Comparison of ENCODE assay signal across 5 fruit fly cellular contexts in genomic region chr3R:5422123-5422522, dm6.
A peak's percentile ranks its signal among the peaks of the same experiment; 100 is the strongest.
TF ChIP-seq lines count a peak whose summit lies in the region.

No protein-coding gene starts in this region.

- TF ChIP-seq CTCF in whole organism, embryonic (GFP tag; optimal IDR thresholded peaks at IDR 0.05; lab: Kevin White, UChicago): no peak

TF ChIP-seq in whole organism, adult, 20 proteins besides CTCF, POLR2A, EP300 and RAD21:
- peak; percentile 60 for TF ChIP-seq kay (GFP tag; lab: Kevin White, UChicago; ENCODE audit: borderline replicate concordance)
- TF ChIP-seq CG11617 (GFP tag; optimal IDR thresholded peaks at IDR 0.05; lab: Kevin White, UChicago): no peak
TF ChIP-seq in whole organism, adult: peak in this region for 1.

TF ChIP-seq in whole organism, embryonic, 481 proteins besides CTCF, POLR2A, EP300 and RAD21 (continues in another document):
- no peak for TF ChIP-seq CG14441 (GFP tag; IDR thresholded peaks at IDR 0.05; lab: Robert Waterston, UW)
- no peak for TF ChIP-seq gt (GFP tag; IDR thresholded peaks at IDR 0.05; lab: Robert Waterston, UW)
- peak; percentile 25 for TF ChIP-seq CG2678 (tag; optimal IDR thresholded peaks at IDR 0.05; lab: Kevin White, UChicago)
- no peak for TF ChIP-seq CG7556 (GFP tag; optimal IDR thresholded peaks at IDR 0.05; lab: Kevin White, UChicago)
- TF ChIP-seq nau (GFP tag; optimal IDR thresholded peaks at IDR 0.05; lab: Kevin White, UChicago): no peak
- TF ChIP-seq usp (GFP tag; optimal IDR thresholded peaks at IDR 0.05; lab: Kevin White, UChicago): no peak
- peak; percentile 26 for TF ChIP-seq lab (GFP tag; optimal IDR thresholded peaks at IDR 0.05; lab: Kevin White, UChicago)
- no peak for TF ChIP-seq btn (GFP tag; optimal IDR thresholded peaks at IDR 0.05; lab: Kevin White, UChicago)
- no peak for TF ChIP-seq tin (GFP tag; optimal IDR thresholded peaks at IDR 0.05; lab: Kevin White, UChicago)
- TF ChIP-seq Fer1 (GFP tag; optimal IDR thresholded peaks at IDR 0.05; lab: Kevin White, UChicago): peak; percentile 27
- TF ChIP-seq dmrt99B (tag; optimal IDR thresholded peaks at IDR 0.05; lab: Kevin White, UChicago): peak; percentile 37
- TF ChIP-seq fu2 (GFP tag; optimal IDR thresholded peaks at IDR 0.05; lab: Kevin White, UChicago): no peak
- no peak for TF ChIP-seq sima (GFP tag; optimal IDR thresholded peaks at IDR 0.05; lab: Kevin White, UChicago)
- TF ChIP-seq Awh (GFP tag; IDR thresholded peaks at IDR 0.05; lab: Robert Waterston, UW): no peak
- TF ChIP-seq CG1792 (GFP tag; optimal IDR thresholded peaks at IDR 0.05; lab: Kevin White, UChicago): no peak
- TF ChIP-seq lov (optimal IDR thresholded peaks at IDR 0.05; lab: Kevin White, UChicago): no peak
- no peak for TF ChIP-seq lov (GFP tag; IDR thresholded peaks at IDR 0.05; lab: Robert Waterston, UW)
- TF ChIP-seq CG6689 (GFP tag; IDR thresholded peaks at IDR 0.05; lab: Robert Waterston, UW): 0 out of 2 replicates have a peak, but pooled peaks have one; percentile 15
- TF ChIP-seq ara (GFP tag; IDR thresholded peaks at IDR 0.05; lab: Robert Waterston, UW): no peak; the same call in 1 of the 2 replicates
- TF ChIP-seq psq (GFP tag; optimal IDR thresholded peaks at IDR 0.05; lab: Kevin White, UChicago): no peak
- TF ChIP-seq NFAT (GFP tag; IDR thresholded peaks at IDR 0.05; lab: Robert Waterston, UW): 0 out of 2 replicates have a peak, but pooled peaks have one; percentile 20
- peak; percentile 28; the same call in 1 of the 2 replicates for TF ChIP-seq Ptx1 (GFP tag; IDR thresholded peaks at IDR 0.05; lab: Robert Waterston, UW)

TF ChIP-seq in whole organism, prepupa, 60 proteins besides CTCF, POLR2A, EP300 and RAD21 (continues in another document):
- TF ChIP-seq CG10631 (GFP tag; optimal IDR thresholded peaks at IDR 0.05; lab: Kevin White, UChicago): no peak
- TF ChIP-seq CG8119 (GFP tag; IDR thresholded peaks at IDR 0.05; lab: Robert Waterston, UW): peak; percentile 51; the same call in 1 of the 3 replicates
- no peak; the same call in 2 of the 3 replicates for TF ChIP-seq CG6163 (GFP tag; IDR thresholded peaks at IDR 0.05; lab: Robert Waterston, UW)
- no peak for TF ChIP-seq salr (GFP tag; optimal IDR thresholded peaks at IDR 0.05; lab: Kevin White, UChicago)
- TF ChIP-seq CG11902 (GFP tag; optimal IDR thresholded peaks at IDR 0.05; lab: Kevin White, UChicago): no peak
- peak; percentile 8 for TF ChIP-seq CG34406 (GFP tag; optimal IDR thresholded peaks at IDR 0.05; lab: Kevin White, UChicago)
- TF ChIP-seq Ets96B (tag; optimal IDR thresholded peaks at IDR 0.05; lab: Kevin White, UChicago): no peak
- no peak for TF ChIP-seq CG16779 (tag; optimal IDR thresholded peaks at IDR 0.05; lab: Kevin White, UChicago)
- TF ChIP-seq Eip75B (GFP tag; optimal IDR thresholded peaks at IDR 0.05; lab: Kevin White, UChicago): no peak
- no peak for TF ChIP-seq CG6854 (GFP tag; optimal IDR thresholded peaks at IDR 0.05; lab: Kevin White, UChicago)
- TF ChIP-seq net (GFP tag; optimal IDR thresholded peaks at IDR 0.05; lab: Kevin White, UChicago): no peak
- TF ChIP-seq Lpt (GFP tag; optimal IDR thresholded peaks at IDR 0.05; lab: Kevin White, UChicago): no peak
- TF ChIP-seq CG1621 (tag; optimal IDR thresholded peaks at IDR 0.05; lab: Kevin White, UChicago): no peak
- peak; percentile 16 for TF ChIP-seq Smox (GFP tag; optimal IDR thresholded peaks at IDR 0.05; lab: Kevin White, UChicago)
- no peak for TF ChIP-seq Blimp-1 (GFP tag; optimal IDR thresholded peaks at IDR 0.05; lab: Kevin White, UChicago)
- TF ChIP-seq fkh (GFP tag; optimal IDR thresholded peaks at IDR 0.05; lab: Kevin White, UChicago): no peak
- TF ChIP-seq CG31627 (GFP tag; optimal IDR thresholded peaks at IDR 0.05; lab: Kevin White, UChicago): no peak
- TF ChIP-seq achi (GFP tag; optimal IDR thresholded peaks at IDR 0.05; lab: Kevin White, UChicago): peak; percentile 26
- TF ChIP-seq ss (GFP tag; optimal IDR thresholded peaks at IDR 0.05; lab: Kevin White, UChicago): no peak
- TF ChIP-seq CG9139 (GFP tag; optimal IDR thresholded peaks at IDR 0.05; lab: Kevin White, UChicago): no peak
- peak; percentile 56; the same call in 1 of the 3 replicates for TF ChIP-seq eg (GFP tag; IDR thresholded peaks at IDR 0.05; lab: Robert Waterston, UW)
- TF ChIP-seq Eip78C (GFP tag; lab: Kevin White, UChicago): peak; percentile 75
- peak; percentile 31 for TF ChIP-seq pdm3 (GFP tag; optimal IDR thresholded peaks at IDR 0.05; lab: Kevin White, UChicago)
- TF ChIP-seq cyc (GFP tag; optimal IDR thresholded peaks at IDR 0.05; lab: Kevin White, UChicago): no peak

TF ChIP-seq in whole organism, pupa, 21 proteins besides CTCF, POLR2A, EP300 and RAD21:
- no peak for TF ChIP-seq CG34367 (tag; optimal IDR thresholded peaks at IDR 0.05; lab: Kevin White, UChicago)
- TF ChIP-seq EcR (GFP tag; optimal IDR thresholded peaks at IDR 0.05; lab: Kevin White, UChicago): no peak
- peak; percentile 3 for TF ChIP-seq CG8159 (tag; optimal IDR thresholded peaks at IDR 0.05; lab: Kevin White, UChicago)
- peak; percentile 50; the same call in 1 of the 2 replicates for TF ChIP-seq Ets98B (GFP tag; IDR thresholded peaks at IDR 0.05; lab: Robert Waterston, UW)
- TF ChIP-seq CG4496 (GFP tag; IDR thresholded peaks at IDR 0.05; lab: Robert Waterston, UW): peak; percentile 59; the same call in 1 of the 3 replicates
- peak; percentile 11 for TF ChIP-seq CG14655 (GFP tag; optimal IDR thresholded peaks at IDR 0.05; lab: Kevin White, UChicago)
TF ChIP-seq in whole organism, pupa: peak in this region for 4.

TF ChIP-seq in whole organism, wandering third instar larva, 38 proteins besides CTCF, POLR2A, EP300 and RAD21:
- TF ChIP-seq fru (GFP tag; optimal IDR thresholded peaks at IDR 0.05; lab: Kevin White, UChicago) (peak; percentile 10), dsf (GFP tag; optimal IDR thresholded peaks at IDR 0.05; lab: Kevin White, UChicago; ENCODE audit: borderline replicate concordance) (no peak), foxo (GFP tag; optimal IDR thresholded peaks at IDR 0.05; lab: Kevin White, UChicago) (peak in 1 of 2 experiments; percentile 4)
TF ChIP-seq in whole organism, wandering third instar larva: peak in this region for 2.
